Fruit fly (Drosophila melanogaster): ENCODE data around the gene CG9368.

DNA sequence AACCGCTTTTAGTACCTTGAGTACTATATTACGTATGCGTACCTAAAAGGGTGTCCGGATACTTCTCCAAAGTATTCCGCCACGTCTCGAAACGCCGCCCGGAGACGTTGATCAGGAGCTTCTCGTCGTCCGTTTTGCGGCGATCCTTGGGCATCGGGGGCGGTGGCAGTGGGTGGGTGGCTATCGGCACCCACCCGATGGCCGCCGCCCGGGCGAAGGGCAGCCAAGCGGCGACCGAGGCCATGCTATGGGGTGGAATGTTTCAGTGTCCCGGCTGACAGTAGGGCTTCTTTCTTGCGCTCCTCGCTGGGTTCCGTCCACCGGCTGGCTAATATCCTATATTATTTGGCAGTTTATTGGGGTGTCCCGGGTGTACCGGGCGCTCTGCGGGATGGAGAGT is 27.0 kb upstream of the CG9368 start:
- TF ChIP-seq CG8478 (optimal IDR thresholded peaks at IDR 0.05) (no peak), EcR (GFP tag; optimal IDR thresholded peaks at IDR 0.05) (no peak), usp (GFP tag; optimal IDR thresholded peaks at IDR 0.05) (no peak), pan (optimal IDR thresholded peaks at IDR 0.05) (no peak), Dll (optimal IDR thresholded peaks at IDR 0.05) (no peak)
